Fruit fly (Drosophila melanogaster): ENCODE measurements around the gene CG8813.

The CG8813 gene

dm6 chr2L:2884683-2885502, 15.4 kb downstream of the CG8813 start (continued):
- TF ChIP-seq Fer2 (tag; optimal IDR thresholded peaks at IDR 0.05) = peak; percentile 29
- TF ChIP-seq zf30C (GFP tag; optimal IDR thresholded peaks at IDR 0.05) = no peak
- TF ChIP-seq CG9932 (GFP tag; IDR thresholded peaks at IDR 0.05) = peak; percentile 81
- no peak for TF ChIP-seq CG18262 (tag; optimal IDR thresholded peaks at IDR 0.05)
- peak; percentile 70 for TF ChIP-seq CG3847 (GFP tag; IDR thresholded peaks at IDR 0.05)
- TF ChIP-seq btn (GFP tag; optimal IDR thresholded peaks at IDR 0.05) = no peak
- TF ChIP-seq z (GFP tag; IDR thresholded peaks at IDR 0.05) = 0 out of 3 replicates have a peak, but pooled peaks have one; percentile 25
- no peak for TF ChIP-seq CG32767 (GFP tag; IDR thresholded peaks at IDR 0.05)
- peak; percentile 19 for TF ChIP-seq CG33557 (GFP tag; optimal IDR thresholded peaks at IDR 0.05)
- peak; percentile 96 for TF ChIP-seq sr (GFP tag; IDR thresholded peaks at IDR 0.05)
- TF ChIP-seq CG16813 (GFP tag; IDR thresholded peaks at IDR 0.05; ENCODE audit: partially characterized antibody) = peak; percentile 18; the same call in 2 of the 3 replicates
- no peak for TF ChIP-seq CG5180 (GFP tag; optimal IDR thresholded peaks at IDR 0.05)
- TF ChIP-seq CG9609 (GFP tag; optimal IDR thresholded peaks at IDR 0.05) = no peak
- TF ChIP-seq lab (GFP tag; optimal IDR thresholded peaks at IDR 0.05) = peak; percentile 60
- peak; percentile 92 for TF ChIP-seq pzg (GFP tag; optimal IDR thresholded peaks at IDR 0.05)
- TF ChIP-seq tap (tag; optimal IDR thresholded peaks at IDR 0.05) = no peak
- TF ChIP-seq CG4707 (GFP tag; optimal IDR thresholded peaks at IDR 0.05) = no peak
- no peak for TF ChIP-seq CG8944 (GFP tag; optimal IDR thresholded peaks at IDR 0.05)
- TF ChIP-seq fru (optimal IDR thresholded peaks at IDR 0.05) = no peak
- TF ChIP-seq CG33213 (GFP tag; optimal IDR thresholded peaks at IDR 0.05) = peak; percentile 58
- TF ChIP-seq croc (GFP tag; conservative IDR thresholded peaks at IDR 0.05) = no peak
- TF ChIP-seq CG14667 (GFP tag; IDR thresholded peaks at IDR 0.05) = no peak
- no peak for TF ChIP-seq CG12299 (tag; optimal IDR thresholded peaks at IDR 0.05)
- no peak for TF ChIP-seq Oli (tag; optimal IDR thresholded peaks at IDR 0.05)
- 0 out of 2 replicates have a peak, but pooled peaks have one; percentile 21 for TF ChIP-seq Nf-YA (GFP tag; IDR thresholded peaks at IDR 0.05)
- no peak for TF ChIP-seq CG15011 (GFP tag; optimal IDR thresholded peaks at IDR 0.05)
- TF ChIP-seq zfh1 (GFP tag; IDR thresholded peaks at IDR 0.05) = peak; percentile 64; the same call in 2 of the 3 replicates
- TF ChIP-seq CG9727 (GFP tag; optimal IDR thresholded peaks at IDR 0.05) = peak; percentile 39
- TF ChIP-seq Hey (tag; optimal IDR thresholded peaks at IDR 0.05) = peak; percentile 31
- peak; percentile 58 for TF ChIP-seq onecut (GFP tag; IDR thresholded peaks at IDR 0.05)
- no peak for TF ChIP-seq wor (GFP tag; IDR thresholded peaks at IDR 0.05)
- no peak for TF ChIP-seq hb (GFP tag; IDR thresholded peaks at IDR 0.05; ENCODE audit: partially characterized antibody)
- TF ChIP-seq yki (optimal IDR thresholded peaks at IDR 0.05) = no peak
- TF ChIP-seq Atf-2 (GFP tag; optimal IDR thresholded peaks at IDR 0.05) = no peak
- TF ChIP-seq gt (GFP tag; IDR thresholded peaks at IDR 0.05) = no peak
- peak; percentile 69 for TF ChIP-seq HmgZ (tag; optimal IDR thresholded peaks at IDR 0.05)
- no peak for TF ChIP-seq Sin3A (optimal IDR thresholded peaks at IDR 0.05)
- no peak for TF ChIP-seq CG31388 (GFP tag; optimal IDR thresholded peaks at IDR 0.05)
- TF ChIP-seq mirr (GFP tag; optimal IDR thresholded peaks at IDR 0.05) = peak; percentile 60
- TF ChIP-seq gro (GFP tag; optimal IDR thresholded peaks at IDR 0.05) = peak; percentile 62
- no peak for TF ChIP-seq slou (GFP tag; optimal IDR thresholded peaks at IDR 0.05)
- peak; percentile 78 for TF ChIP-seq CHES-1-like (GFP tag; optimal IDR thresholded peaks at IDR 0.05)
- TF ChIP-seq MBD-R2 (GFP tag; IDR thresholded peaks at IDR 0.05) = peak; percentile 74
- peak; percentile 49 for TF ChIP-seq Drgx (GFP tag; IDR thresholded peaks at IDR 0.05)
- peak; percentile 66 for TF ChIP-seq oc (tag; optimal IDR thresholded peaks at IDR 0.05)
- TF ChIP-seq cwo (GFP tag; optimal IDR thresholded peaks at IDR 0.05) = no peak
- TF ChIP-seq sna (GFP tag; IDR thresholded peaks at IDR 0.05; ENCODE audit: partially characterized antibody) = 0 out of 2 replicates have a peak, but pooled peaks have one; percentile 34
- no peak for TF ChIP-seq Doc3 (GFP tag; IDR thresholded peaks at IDR 0.05; ENCODE audit: partially characterized antibody)
- no peak for TF ChIP-seq CG3726 (GFP tag; IDR thresholded peaks at IDR 0.05)
- peak; percentile 67; the same call in 2 of the 3 replicates for TF ChIP-seq ase (GFP tag; IDR thresholded peaks at IDR 0.05)
